Worm (Caenorhabditis elegans): ENCODE results near the gene ceh-36.

ce11 chrX:14186466-14186865, at the start of gene ceh-36:
- TF ChIP-seq nhr-11 (tag; optimal IDR thresholded peaks at IDR 0.05) (no peak), fos-1 (tag; optimal IDR thresholded peaks at IDR 0.05) (no peak), ztf-1 (GFP tag; conservative IDR thresholded peaks at IDR 0.05) (no peak), mdl-1 (tag; optimal IDR thresholded peaks at IDR 0.05) (no peak), R02D3.7 (tag; optimal IDR thresholded peaks at IDR 0.05) (no peak), F13H6.1 (tag; optimal IDR thresholded peaks at IDR 0.05) (no peak)
